Fruit fly (Drosophila melanogaster): Measurements from ENCODE around the gene CG33303.

The CG33303 gene

DNA sequence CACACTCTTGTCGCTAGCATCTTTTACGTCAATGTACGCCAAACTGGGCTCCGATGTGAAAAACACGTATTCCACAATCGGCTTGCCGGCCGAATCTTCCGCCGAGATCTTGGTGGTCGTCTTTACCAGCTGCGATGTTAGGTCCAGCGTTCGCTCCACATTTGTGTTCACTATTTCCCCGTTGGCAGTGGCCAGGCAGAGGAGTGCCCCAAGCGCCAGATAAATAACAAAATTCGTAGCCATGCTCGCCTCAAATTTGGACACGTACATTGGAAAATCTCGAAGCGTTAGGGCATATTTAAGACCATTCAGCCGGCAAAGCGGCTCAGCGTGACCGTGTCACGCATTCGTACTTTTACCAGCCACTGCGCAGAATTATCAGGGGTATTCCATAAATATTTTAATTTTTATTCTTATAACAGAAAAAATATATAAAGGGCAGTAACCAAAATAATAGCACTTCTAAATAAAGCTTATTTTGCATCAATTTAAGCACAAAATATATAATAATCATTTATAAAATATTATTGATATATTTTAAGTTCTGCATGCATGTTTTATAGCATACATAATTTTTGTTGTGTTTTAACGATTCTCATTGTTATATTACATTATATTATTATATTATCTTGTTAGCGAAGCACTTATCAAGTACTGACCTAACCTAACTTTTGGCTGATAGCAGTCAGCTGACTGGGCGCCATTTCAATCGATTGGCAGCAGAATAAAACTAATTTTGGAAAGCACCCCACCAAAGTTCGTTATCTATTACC lies at the start of gene CG33303, which contains the start of gene dpr19 (continued):
- TF ChIP-seq Eip74EF (GFP tag; optimal IDR thresholded peaks at IDR 0.05): peak in 1 of 2 experiments; percentile 79
- 0 out of 3 replicates have a peak, but pooled peaks have one; percentile 13 for TF ChIP-seq CG11456 (GFP tag; IDR thresholded peaks at IDR 0.05)
- no peak for TF ChIP-seq GATAe (GFP tag; conservative IDR thresholded peaks at IDR 0.05)
- TF ChIP-seq CG10431 (GFP tag; optimal IDR thresholded peaks at IDR 0.05): peak; percentile 46
- peak; percentile 67 for TF ChIP-seq ap (GFP tag; IDR thresholded peaks at IDR 0.05)
- TF ChIP-seq bab2 (GFP tag; optimal IDR thresholded peaks at IDR 0.05): no peak
- no peak for TF ChIP-seq CG15479 (GFP tag; optimal IDR thresholded peaks at IDR 0.05)
- TF ChIP-seq CG8388 (GFP tag; optimal IDR thresholded peaks at IDR 0.05): peak; percentile 86
- no peak for TF ChIP-seq cg (GFP tag; optimal IDR thresholded peaks at IDR 0.05)
- peak; percentile 41; the same call in 1 of the 2 replicates for TF ChIP-seq CG31224 (GFP tag; IDR thresholded peaks at IDR 0.05)
- TF ChIP-seq MESR4 (GFP tag; optimal IDR thresholded peaks at IDR 0.05): peak; percentile 89
- peak; percentile 34; the same call in 1 of the 2 replicates for TF ChIP-seq CG14014 (GFP tag; IDR thresholded peaks at IDR 0.05)
- TF ChIP-seq CG6765 (GFP tag; optimal IDR thresholded peaks at IDR 0.05): peak; percentile 50
- TF ChIP-seq CG2199 (GFP tag; IDR thresholded peaks at IDR 0.05): no peak
- TF ChIP-seq Mad (GFP tag; optimal IDR thresholded peaks at IDR 0.05): no peak
- TF ChIP-seq CG17361 (GFP tag; IDR thresholded peaks at IDR 0.05): peak; percentile 86; the same call in 2 of the 3 replicates
- peak; percentile 76 for TF ChIP-seq Xrp1 (GFP tag; IDR thresholded peaks at IDR 0.05)
- TF ChIP-seq ATbp (GFP tag; optimal IDR thresholded peaks at IDR 0.05): peak; percentile 71
- no peak for TF ChIP-seq Adf1 (GFP tag; IDR thresholded peaks at IDR 0.05)
- TF ChIP-seq Nf-YC (tag; optimal IDR thresholded peaks at IDR 0.05): peak; percentile 79
- TF ChIP-seq Oaz (GFP tag; IDR thresholded peaks at IDR 0.05): no peak
- peak; percentile 62 for TF ChIP-seq CG18599 (GFP tag; optimal IDR thresholded peaks at IDR 0.05)
- TF ChIP-seq Elba2 (GFP tag; optimal IDR thresholded peaks at IDR 0.05): no peak
- TF ChIP-seq disco-r (GFP tag; optimal IDR thresholded peaks at IDR 0.05): no peak
- peak; percentile 84 for TF ChIP-seq CG17359 (tag; optimal IDR thresholded peaks at IDR 0.05)
- TF ChIP-seq gcm2 (GFP tag; optimal IDR thresholded peaks at IDR 0.05): no peak
- no peak for TF ChIP-seq jigr1 (GFP tag; IDR thresholded peaks at IDR 0.05)
- peak; percentile 71 for TF ChIP-seq twi (tag; optimal IDR thresholded peaks at IDR 0.05)
- peak; percentile 78 for TF ChIP-seq gfzf (GFP tag; optimal IDR thresholded peaks at IDR 0.05)
- peak; percentile 95 for TF ChIP-seq wek (GFP tag; optimal IDR thresholded peaks at IDR 0.05)
- no peak for TF ChIP-seq CG16815 (GFP tag; optimal IDR thresholded peaks at IDR 0.05)
- TF ChIP-seq shn (GFP tag; optimal IDR thresholded peaks at IDR 0.05): no peak
- TF ChIP-seq CG33213 (GFP tag; optimal IDR thresholded peaks at IDR 0.05): no peak
- peak; percentile 84 for TF ChIP-seq CG10267 (tag; optimal IDR thresholded peaks at IDR 0.05)
- peak; percentile 35; the same call in 1 of the 2 replicates for TF ChIP-seq H2.0 (GFP tag; IDR thresholded peaks at IDR 0.05)
- TF ChIP-seq Nf-YB (GFP tag; optimal IDR thresholded peaks at IDR 0.05): peak; percentile 49
- TF ChIP-seq tap (tag; optimal IDR thresholded peaks at IDR 0.05): peak; percentile 76
- TF ChIP-seq NC2β (GFP tag; optimal IDR thresholded peaks at IDR 0.05): no peak
- peak; percentile 19 for TF ChIP-seq BEAF-32 (GFP tag; optimal IDR thresholded peaks at IDR 0.05)
- peak; percentile 85 for TF ChIP-seq Fer1 (GFP tag; optimal IDR thresholded peaks at IDR 0.05)
- no peak for TF ChIP-seq Hr78 (GFP tag; optimal IDR thresholded peaks at IDR 0.05)
- peak; percentile 10 for TF ChIP-seq psq (GFP tag; optimal IDR thresholded peaks at IDR 0.05)
- TF ChIP-seq stc (GFP tag; IDR thresholded peaks at IDR 0.05): peak; percentile 74
- TF ChIP-seq dysf (GFP tag; IDR thresholded peaks at IDR 0.05): peak; percentile 71; the same call in 1 of the 3 replicates
- TF ChIP-seq salm (tag; optimal IDR thresholded peaks at IDR 0.05): peak; percentile 79
- peak; percentile 65 for TF ChIP-seq Hr3 (GFP tag; optimal IDR thresholded peaks at IDR 0.05)
- no peak for TF ChIP-seq CG31388 (GFP tag; optimal IDR thresholded peaks at IDR 0.05)
- no peak for TF ChIP-seq Stat92E (GFP tag; optimal IDR thresholded peaks at IDR 0.05)

Measured in whole organism, embryonic.